Worm (Caenorhabditis elegans) whole organism, L1 larva: ENCODE results near the gene srt-42.

Source experiments
- ceh-63 ChIP-seq: fragments of 200-800 bp; sonication (Bioruptor generic); optimal IDR thresholded peaks from 2 replicates; lab custom pipeline; 2018; ENCODE audit warnings: mild to moderate bottlenecking, missing genetic modification characterization, missing compliant biosample characterization
- ces-1 ChIP-seq: fragments of 150-350 bp; optimal IDR thresholded peaks from 2 replicates; lab custom pipeline; 2014; ENCODE audit warnings: missing biosample characterization, missing genetic modification reagents, missing genetic modification characterization
- fkh-10 ChIP-seq: sonication (generic microtip); optimal IDR thresholded peaks from 2 replicates; lab custom pipeline; 2017; ENCODE audit warnings: missing biosample characterization, missing genetic modification reagents, missing genetic modification characterization
- lin-13 ChIP-seq: fragments of 150-350 bp; optimal IDR thresholded peaks from 2 replicates; lab custom pipeline; 2014; ENCODE audit warnings: missing biosample characterization, missing genetic modification reagents, missing genetic modification characterization
- lin-15B ChIP-seq: fragments of 150-350 bp; sonication (generic microtip); optimal IDR thresholded peaks from 3 replicates; lab custom pipeline; 2014; ENCODE audit warnings: missing biosample characterization, missing genetic modification characterization
- lin-39 ChIP-seq: fragments of 150-350 bp; optimal IDR thresholded peaks from 2 replicates; lab custom pipeline; 2014; ENCODE audit warnings: missing biosample characterization, missing genetic modification reagents, missing genetic modification characterization
- lir-3 ChIP-seq: sonication (generic microtip); optimal IDR thresholded peaks from 2 replicates; lab custom pipeline; 2016; ENCODE audit warnings: mild to moderate bottlenecking, missing genetic modification characterization, moderate library complexity, missing compliant biosample characterization; ENCODE audit not compliant: poor library complexity
- nhr-47 ChIP-seq: sonication (generic microtip); optimal IDR thresholded peaks from 2 replicates; lab custom pipeline; 2016; ENCODE audit warnings: mild to moderate bottlenecking, missing genetic modification characterization, moderate library complexity, missing compliant biosample characterization
- nhr-77 ChIP-seq: fragments of 150-350 bp; optimal IDR thresholded peaks from 2 replicates; lab custom pipeline; 2014; ENCODE audit warnings: missing biosample characterization, missing genetic modification characterization
- rnt-1 ChIP-seq: sonication (generic microtip); optimal IDR thresholded peaks from 2 replicates; lab custom pipeline; 2016; ENCODE audit warnings: mild to moderate bottlenecking, missing genetic modification characterization, moderate library complexity, missing compliant biosample characterization
- skn-1 ChIP-seq: fragments of 150-350 bp; optimal IDR thresholded peaks from 2 replicates; lab custom pipeline; 2014; ENCODE audit warnings: missing biosample characterization, missing genetic modification characterization
- unc-62 ChIP-seq: fragments of 150-350 bp; optimal IDR thresholded peaks from 2 replicates; lab custom pipeline; 2014; ENCODE audit warnings: missing biosample characterization, missing genetic modification reagents, missing genetic modification characterization

DNA sequence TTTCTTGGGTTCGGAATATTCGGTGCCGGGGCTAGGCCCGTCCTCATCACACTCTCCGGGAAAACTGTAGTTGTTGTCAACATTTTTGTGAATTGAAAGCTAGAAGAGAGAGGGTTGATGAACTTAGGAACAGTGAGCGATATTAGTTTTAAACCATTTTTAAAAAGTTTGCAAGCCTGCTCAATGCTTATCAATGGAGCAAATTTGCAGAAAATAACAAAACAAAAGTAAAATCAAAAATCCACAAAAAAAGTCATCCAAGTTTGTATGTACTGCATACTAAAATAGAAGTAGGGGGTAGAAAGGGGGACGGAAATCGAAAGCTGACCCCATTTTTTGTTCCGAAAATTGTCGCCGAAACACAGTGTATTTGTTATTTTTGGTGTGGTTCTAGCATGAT lies 48.9 kb downstream of the srt-42 start, which contains the start of gene T10B5.10:
- TF ChIP-seq unc-62 (GFP tag; lab: Kevin White, UChicago) (no peak), lir-3 (tag; lab: Kevin White, UChicago) (no peak), ceh-63 (GFP tag; lab: Kevin White, UChicago) (no peak), nhr-47 (tag; lab: Kevin White, UChicago) (no peak), rnt-1 (tag; lab: Kevin White, UChicago) (no peak), lin-39 (tag; lab: Kevin White, UChicago) (no peak), nhr-77 (tag; lab: Kevin White, UChicago) (no peak), skn-1 (tag; lab: Kevin White, UChicago) (no peak), fkh-10 (GFP tag; lab: Kevin White, UChicago) (no peak), ces-1 (GFP tag; lab: Kevin White, UChicago) (no peak), lin-13 (GFP tag; lab: Kevin White, UChicago) (no peak), lin-15B (tag; lab: Kevin White, UChicago) (no peak)
